Worm (Caenorhabditis elegans): ENCODE measurements around the gene srx-28.

srx-28 gene

DNA sequence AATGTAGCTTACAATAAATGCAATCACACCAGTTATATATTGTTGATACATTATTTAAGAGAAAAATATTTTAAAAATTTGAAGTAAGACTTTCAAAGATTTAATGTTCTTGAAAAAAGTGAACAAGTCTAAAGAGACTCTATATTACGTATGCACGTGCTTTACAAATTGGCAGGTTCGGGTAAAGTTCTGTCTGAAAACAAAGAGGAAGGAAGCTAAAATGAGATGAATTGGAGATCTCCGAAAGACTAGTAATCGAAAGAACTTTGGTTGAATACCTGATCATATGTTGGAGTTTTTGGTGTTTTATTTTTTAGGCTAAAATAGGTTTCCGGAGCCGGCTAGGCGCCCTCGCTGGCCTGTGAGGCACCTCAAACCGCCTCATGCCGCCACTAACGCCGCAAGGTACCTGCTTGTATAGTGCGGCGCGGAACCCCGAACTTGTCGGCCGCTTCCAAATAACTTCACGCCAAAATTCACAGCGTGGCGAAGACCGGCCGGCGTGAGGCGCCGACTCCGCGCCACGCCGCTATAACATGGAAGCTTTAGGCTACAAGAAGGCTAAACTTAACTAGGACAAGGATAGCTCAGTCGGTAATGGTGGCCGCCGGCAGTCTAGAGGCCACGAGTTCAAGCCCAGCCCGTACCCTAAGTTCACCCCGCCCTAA, at the start of gene srx-28:
TSS of gene srx-28 (minus strand) at position 51 of the 668 bp plus-strand sequence.
- TF ChIP-seq cog-1 (tag; optimal IDR thresholded peaks at IDR 0.05) (no peak), ztf-23 (GFP tag; IDR thresholded peaks at IDR 0.05) (no peak), ref-1 (GFP tag; conservative IDR thresholded peaks at IDR 0.05) (no peak), tab-1 (GFP tag; IDR thresholded peaks at IDR 0.05) (no peak), flt-1 (GFP tag; IDR thresholded peaks at IDR 0.05) (no peak), T22C8.4 (GFP tag; IDR thresholded peaks at IDR 0.05) (no peak), med-1 (GFP tag; optimal IDR thresholded peaks at IDR 0.05; ENCODE audit: insufficient read depth) (no peak)

DNA sequence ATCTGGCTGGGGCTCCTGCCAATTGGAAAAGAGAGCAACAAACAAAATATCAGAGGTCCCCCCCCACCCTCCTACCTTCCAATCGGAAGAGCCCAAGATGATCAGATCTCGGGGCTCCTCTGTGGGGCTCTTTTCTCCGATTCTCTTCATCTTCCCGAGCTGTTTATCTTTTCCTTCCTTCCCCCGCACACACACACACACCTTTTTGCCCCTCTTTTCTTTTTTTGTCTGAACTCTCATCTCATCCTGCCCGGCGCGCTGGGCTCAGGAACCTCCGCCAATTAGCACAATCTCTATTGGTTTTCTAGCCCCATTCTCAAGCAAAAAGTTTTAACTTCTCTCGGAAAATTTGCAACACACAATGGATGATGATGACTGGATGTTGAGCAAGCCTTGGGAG, 46.2 kb upstream of the srx-28 start:
- no peak for TF ChIP-seq med-1 (GFP tag; optimal IDR thresholded peaks at IDR 0.05; ENCODE audit: insufficient read depth)
- no peak for TF ChIP-seq ztf-29 (GFP tag; IDR thresholded peaks at IDR 0.05)
- no peak for TF ChIP-seq T22C8.4 (GFP tag; IDR thresholded peaks at IDR 0.05)
- no peak for TF ChIP-seq ref-1 (GFP tag; conservative IDR thresholded peaks at IDR 0.05)
- no peak for TF ChIP-seq cog-1 (tag; optimal IDR thresholded peaks at IDR 0.05)
- no peak for TF ChIP-seq klf-2 (GFP tag; conservative IDR thresholded peaks at IDR 0.05)
- no peak for TF ChIP-seq flt-1 (GFP tag; IDR thresholded peaks at IDR 0.05)
- no peak for TF ChIP-seq tab-1 (GFP tag; IDR thresholded peaks at IDR 0.05)
- no peak for TF ChIP-seq ztf-23 (GFP tag; IDR thresholded peaks at IDR 0.05)

DNA sequence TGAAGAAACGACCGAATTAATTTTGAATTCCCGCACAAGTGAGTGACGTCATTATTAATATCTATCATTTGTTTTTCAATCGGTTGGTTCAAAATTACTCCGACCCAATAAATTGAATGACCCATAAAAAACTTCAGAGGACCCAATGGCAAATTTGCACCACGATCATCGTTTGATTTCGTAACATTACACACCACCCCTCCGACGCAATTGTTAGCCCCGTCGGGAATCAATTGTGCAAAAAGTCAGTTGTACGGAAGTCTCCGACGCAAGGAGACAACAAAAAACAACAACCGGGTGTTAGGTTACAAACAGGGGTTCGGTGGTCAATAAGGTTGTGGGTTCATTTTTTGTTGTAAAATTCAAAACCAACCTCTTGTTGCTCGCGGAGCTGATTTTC, 44.9 kb upstream of the srx-28 start:
- TF ChIP-seq tab-1 (GFP tag; IDR thresholded peaks at IDR 0.05) (no peak), klf-2 (GFP tag; conservative IDR thresholded peaks at IDR 0.05) (no peak), ref-1 (GFP tag; conservative IDR thresholded peaks at IDR 0.05) (no peak), flt-1 (GFP tag; IDR thresholded peaks at IDR 0.05) (no peak), T22C8.4 (GFP tag; IDR thresholded peaks at IDR 0.05) (no peak)

DNA sequence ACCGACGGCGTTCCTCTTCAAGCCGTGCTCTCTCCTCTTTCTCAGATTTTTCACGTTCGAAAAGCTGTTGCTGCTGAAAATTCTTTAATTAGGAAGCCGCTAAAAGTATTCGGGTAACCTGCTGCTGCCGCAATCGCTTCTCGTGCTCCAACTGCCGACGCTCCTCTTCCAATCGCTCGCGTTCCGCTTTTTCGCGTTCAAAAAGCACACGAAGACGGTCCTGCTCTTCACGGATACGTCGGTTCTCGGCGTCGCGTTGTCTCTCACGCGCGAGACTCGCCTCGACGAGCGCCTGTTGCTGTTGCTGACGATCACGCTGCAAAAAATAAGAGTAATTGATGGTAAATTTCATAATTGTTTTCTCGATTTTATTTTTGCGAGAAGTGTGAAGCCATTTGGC, 43.6 kb upstream of the srx-28 start:
- TF ChIP-seq ref-1 (GFP tag; conservative IDR thresholded peaks at IDR 0.05) (no peak), klf-2 (GFP tag; conservative IDR thresholded peaks at IDR 0.05) (no peak), flt-1 (GFP tag; IDR thresholded peaks at IDR 0.05) (no peak), cog-1 (tag; optimal IDR thresholded peaks at IDR 0.05) (no peak), T22C8.4 (GFP tag; IDR thresholded peaks at IDR 0.05) (no peak)

DNA sequence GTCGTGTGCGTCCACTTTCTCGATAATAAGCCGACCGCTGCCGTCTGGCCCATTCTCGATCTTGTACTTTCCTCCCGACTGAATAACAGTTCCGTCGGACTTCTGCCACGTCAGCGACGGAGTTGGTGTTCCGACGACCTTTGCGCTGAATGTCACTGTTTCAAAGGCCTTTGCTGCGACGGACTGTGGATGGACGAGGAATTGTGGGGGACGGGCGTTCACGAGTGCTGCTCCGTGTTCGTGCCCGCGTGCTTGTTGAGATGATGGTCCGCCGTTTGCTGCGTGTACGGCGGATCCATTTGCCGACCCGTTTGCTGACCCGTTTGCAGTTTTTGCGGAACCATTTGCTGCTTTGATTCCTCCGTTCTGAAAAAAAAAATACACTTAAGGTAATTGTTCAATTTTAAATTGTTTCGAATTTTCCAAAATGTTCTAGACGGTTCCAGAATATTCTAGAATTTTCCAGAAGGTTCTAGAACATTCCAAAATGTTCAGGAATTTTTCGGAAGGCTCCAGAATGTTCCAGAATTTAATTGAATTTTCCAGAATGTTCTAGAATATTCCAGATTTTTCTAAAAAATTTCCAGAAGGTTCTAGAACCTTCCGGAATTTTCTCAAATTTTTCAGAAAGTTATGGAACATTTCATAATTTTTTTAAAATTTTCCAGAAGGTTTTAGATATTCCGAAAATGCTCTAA, 42.2 kb upstream of the srx-28 start:
- no peak for TF ChIP-seq ztf-29 (GFP tag; IDR thresholded peaks at IDR 0.05)

DNA sequence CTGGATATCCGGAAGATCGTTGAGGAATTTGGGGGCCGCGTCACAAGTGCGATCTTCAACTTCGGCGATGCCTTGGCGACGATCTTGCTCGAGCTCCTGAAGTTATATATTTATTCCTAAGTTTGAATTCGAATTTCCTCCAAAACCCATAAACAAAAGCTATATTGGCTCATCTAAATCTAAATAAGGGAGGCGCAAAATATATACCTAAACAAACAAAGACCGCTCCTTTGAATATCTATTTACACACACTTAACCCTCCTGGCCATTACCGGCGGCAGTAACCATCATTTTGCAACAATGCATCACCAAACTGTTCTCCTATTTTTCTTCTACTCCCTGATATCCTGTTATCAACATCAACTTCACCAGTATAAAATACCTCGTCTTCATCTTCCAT, 38.9 kb upstream of the srx-28 start, which contains the start of gene F54E2.2:
TSS of gene F54E2.2 (plus strand) at position 301 of the 400 bp plus-strand sequence.
- TF ChIP-seq klf-2 (GFP tag; conservative IDR thresholded peaks at IDR 0.05): no peak
- no peak for TF ChIP-seq ztf-23 (GFP tag; IDR thresholded peaks at IDR 0.05)
- no peak for TF ChIP-seq cog-1 (tag; optimal IDR thresholded peaks at IDR 0.05)
- no peak for TF ChIP-seq ztf-29 (GFP tag; IDR thresholded peaks at IDR 0.05)
- no peak for TF ChIP-seq tab-1 (GFP tag; IDR thresholded peaks at IDR 0.05)
- no peak for TF ChIP-seq flt-1 (GFP tag; IDR thresholded peaks at IDR 0.05)
- no peak for TF ChIP-seq T22C8.4 (GFP tag; IDR thresholded peaks at IDR 0.05)
- no peak for TF ChIP-seq ref-1 (GFP tag; conservative IDR thresholded peaks at IDR 0.05)
- no peak for TF ChIP-seq med-1 (GFP tag; optimal IDR thresholded peaks at IDR 0.05; ENCODE audit: insufficient read depth)

DNA sequence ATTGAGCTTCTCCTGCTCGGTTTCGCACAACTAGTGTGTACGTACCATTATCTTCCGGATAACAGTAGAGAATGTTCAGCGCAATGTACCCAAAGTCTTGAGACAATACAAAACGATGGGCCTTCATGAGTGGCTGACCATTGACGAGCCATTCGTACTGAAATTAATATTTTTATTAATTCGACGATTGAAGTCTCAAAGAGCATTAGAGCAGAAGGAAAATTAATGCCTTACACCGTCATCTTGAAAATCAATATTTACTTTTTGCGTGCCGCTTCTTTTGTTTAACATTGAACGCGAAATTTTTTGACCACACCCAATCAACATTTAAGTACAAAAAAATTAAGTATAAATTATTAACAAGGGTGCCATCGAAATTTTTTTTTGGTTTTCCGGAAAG, 35.9 kb upstream of the srx-28 start:
- TF ChIP-seq klf-2 (GFP tag; conservative IDR thresholded peaks at IDR 0.05): no peak
- no peak for TF ChIP-seq ref-1 (GFP tag; conservative IDR thresholded peaks at IDR 0.05)
- no peak for TF ChIP-seq tab-1 (GFP tag; IDR thresholded peaks at IDR 0.05)
- TF ChIP-seq cog-1 (tag; optimal IDR thresholded peaks at IDR 0.05): no peak
- TF ChIP-seq T22C8.4 (GFP tag; IDR thresholded peaks at IDR 0.05): no peak

DNA sequence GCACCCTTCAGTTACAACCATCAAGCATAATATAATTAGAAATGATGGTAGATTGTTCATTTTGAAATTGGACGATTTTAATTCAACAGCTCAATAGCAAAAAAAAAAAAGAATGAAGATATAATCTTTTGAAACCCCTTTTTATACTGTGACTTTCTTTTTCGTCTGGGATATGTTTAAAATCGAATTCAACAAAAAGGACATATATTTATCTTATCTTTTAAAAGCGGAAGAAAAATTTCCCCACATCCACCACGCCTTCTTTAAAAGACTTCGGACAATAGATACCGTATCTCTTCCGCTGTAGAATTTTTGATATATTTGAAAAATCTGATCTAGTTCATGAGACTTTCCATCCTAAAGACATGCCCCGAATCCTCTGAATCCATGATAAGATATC, 23.7 kb upstream of the srx-28 start, which contains the start of gene R05D8.11:
TSS of gene R05D8.11 (minus strand) at position 101 of the 400 bp plus-strand sequence.
- TF ChIP-seq flt-1 (GFP tag; IDR thresholded peaks at IDR 0.05): no peak
- no peak for TF ChIP-seq tab-1 (GFP tag; IDR thresholded peaks at IDR 0.05)
- no peak for TF ChIP-seq med-1 (GFP tag; optimal IDR thresholded peaks at IDR 0.05; ENCODE audit: insufficient read depth)
- TF ChIP-seq ztf-23 (GFP tag; IDR thresholded peaks at IDR 0.05): no peak
- no peak for TF ChIP-seq T22C8.4 (GFP tag; IDR thresholded peaks at IDR 0.05)
- TF ChIP-seq ref-1 (GFP tag; conservative IDR thresholded peaks at IDR 0.05): no peak
- no peak for TF ChIP-seq cog-1 (tag; optimal IDR thresholded peaks at IDR 0.05)
- TF ChIP-seq klf-2 (GFP tag; conservative IDR thresholded peaks at IDR 0.05): no peak

DNA sequence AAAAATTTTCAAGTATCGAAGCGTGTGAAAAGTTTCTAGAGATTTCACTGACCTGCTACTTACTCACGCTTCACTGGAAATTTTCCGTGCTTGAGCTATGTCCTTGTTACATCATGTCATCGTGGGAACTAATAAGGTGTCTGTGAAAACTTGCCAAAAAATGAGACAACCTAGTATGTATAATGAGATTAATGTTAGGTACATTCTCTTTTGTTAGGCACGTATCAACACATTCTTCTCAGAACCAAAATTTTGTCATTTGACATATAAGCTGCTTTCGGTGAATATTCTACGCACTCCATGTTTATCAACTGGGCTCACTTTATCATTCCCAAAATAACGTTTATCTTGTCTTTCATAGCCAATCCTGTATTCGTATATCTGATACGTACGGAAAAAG, 17.0 kb upstream of the srx-28 start, which contains the start of gene srj-18:
TSS of gene srj-18 (plus strand) at position 301 of the 400 bp plus-strand sequence.
- no peak for TF ChIP-seq T22C8.4 (GFP tag; IDR thresholded peaks at IDR 0.05)
- TF ChIP-seq klf-2 (GFP tag; conservative IDR thresholded peaks at IDR 0.05): no peak
- TF ChIP-seq ref-1 (GFP tag; conservative IDR thresholded peaks at IDR 0.05): no peak
- TF ChIP-seq ztf-23 (GFP tag; IDR thresholded peaks at IDR 0.05): no peak
- no peak for TF ChIP-seq tab-1 (GFP tag; IDR thresholded peaks at IDR 0.05)
- no peak for TF ChIP-seq cog-1 (tag; optimal IDR thresholded peaks at IDR 0.05)
- TF ChIP-seq ztf-29 (GFP tag; IDR thresholded peaks at IDR 0.05): no peak
- no peak for TF ChIP-seq med-1 (GFP tag; optimal IDR thresholded peaks at IDR 0.05; ENCODE audit: insufficient read depth)
- no peak for TF ChIP-seq flt-1 (GFP tag; IDR thresholded peaks at IDR 0.05)

DNA sequence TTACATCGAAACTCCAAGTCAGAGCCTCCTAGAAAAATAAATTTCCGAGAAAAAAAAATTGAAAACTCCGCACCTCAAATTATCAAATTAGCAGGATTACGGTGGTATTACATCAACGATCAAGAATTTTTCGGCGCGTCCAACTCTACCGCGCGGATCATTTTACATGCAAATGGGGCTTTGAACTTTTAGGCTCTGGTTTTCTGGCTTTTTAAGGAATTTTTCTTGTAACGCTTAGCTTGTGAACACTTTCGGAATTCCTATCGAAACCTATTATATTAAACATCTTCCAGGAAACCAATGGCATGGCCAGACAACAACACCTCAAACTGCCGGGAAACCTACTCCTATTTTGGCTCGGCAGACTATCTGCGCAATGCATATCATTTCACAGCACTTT, 14.5 kb upstream of the srx-28 start, which contains the start of gene srh-56:
TSS of gene srh-56 (plus strand) at position 301 of the 400 bp plus-strand sequence.
- no peak for TF ChIP-seq T22C8.4 (GFP tag; IDR thresholded peaks at IDR 0.05)
- TF ChIP-seq ztf-29 (GFP tag; IDR thresholded peaks at IDR 0.05): no peak
- no peak for TF ChIP-seq ref-1 (GFP tag; conservative IDR thresholded peaks at IDR 0.05)
- TF ChIP-seq flt-1 (GFP tag; IDR thresholded peaks at IDR 0.05): no peak
- no peak for TF ChIP-seq tab-1 (GFP tag; IDR thresholded peaks at IDR 0.05)
- TF ChIP-seq cog-1 (tag; optimal IDR thresholded peaks at IDR 0.05): no peak
- no peak for TF ChIP-seq med-1 (GFP tag; optimal IDR thresholded peaks at IDR 0.05; ENCODE audit: insufficient read depth)
- no peak for TF ChIP-seq ztf-23 (GFP tag; IDR thresholded peaks at IDR 0.05)
- no peak for TF ChIP-seq klf-2 (GFP tag; conservative IDR thresholded peaks at IDR 0.05)

All from whole organism, midembryonic.